Worm (Caenorhabditis elegans): Measurements from ENCODE around the gene D2096.9.
"Not testable (repeated sequence)": the region's sequence is repeated elsewhere in the genome, so short reads cannot be mapped to it uniquely, and the experiment has no call there.

Gene D2096.9

DNA sequence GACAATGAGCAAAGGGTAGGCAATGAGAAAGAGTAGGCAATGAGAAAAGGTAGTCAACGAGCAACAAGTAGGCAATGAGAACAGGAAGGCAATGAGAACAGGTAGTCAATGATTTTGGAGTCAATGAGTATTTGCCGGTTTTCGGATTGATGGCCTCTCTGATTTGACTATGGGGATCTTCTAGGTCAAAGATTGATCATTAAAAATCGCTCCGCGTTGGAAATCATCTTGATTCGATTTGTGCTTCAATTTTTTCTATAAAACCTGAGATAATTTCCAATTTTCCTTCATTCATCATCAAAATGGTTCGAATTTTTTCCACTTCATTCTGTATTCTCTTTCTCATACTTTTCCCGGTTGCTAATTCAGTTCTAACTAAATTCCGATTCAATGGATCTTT is 30.6 kb downstream of the D2096.9 start, which contains the start of gene F17E9.16:
Gene F17E9.16, plus strand, starts transcription at position 301 of the 400 bp plus-strand sequence.
- TF ChIP-seq drap-1 (GFP tag; optimal IDR thresholded peaks at IDR 0.05); nhr-76 (tag; optimal IDR thresholded peaks at IDR 0.05); ceh-83 (GFP tag; optimal IDR thresholded peaks at IDR 0.05): not testable (repeated sequence)

DNA sequence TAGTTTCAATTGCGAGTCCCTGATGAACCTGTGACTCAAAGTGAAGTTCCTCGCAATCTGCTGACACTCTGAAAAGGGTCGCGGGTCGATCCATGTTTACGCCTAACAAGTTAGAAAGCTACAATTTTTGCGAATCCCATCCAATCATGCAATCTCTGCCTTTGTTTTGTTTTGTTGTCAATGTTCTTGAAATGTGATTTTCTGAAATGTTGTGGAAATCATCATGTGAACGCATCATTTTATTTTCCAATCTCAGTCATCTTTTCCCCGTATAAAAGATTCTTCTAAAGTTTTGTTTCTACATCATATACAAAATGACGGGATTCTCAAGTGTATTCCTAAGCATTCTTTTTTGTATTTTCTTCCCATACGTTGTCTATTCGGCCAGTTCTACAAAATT is 34.5 kb downstream of the D2096.9 start, which contains the start of gene F17E9.4:
Gene F17E9.4, plus strand, starts transcription at position 301 of the 400 bp plus-strand sequence.
- TF ChIP-seq flh-1 (GFP tag; optimal IDR thresholded peaks at IDR 0.05), result no peak
- TF ChIP-seq elt-3 (tag; optimal IDR thresholded peaks at IDR 0.05), result no peak
- no peak for TF ChIP-seq pha-4 (tag; optimal IDR thresholded peaks at IDR 0.05)
- TF ChIP-seq ceh-43 (GFP tag; optimal IDR thresholded peaks at IDR 0.05), result no peak
- no peak for TF ChIP-seq nhr-76 (tag; optimal IDR thresholded peaks at IDR 0.05)
- TF ChIP-seq lin-32 (GFP tag; optimal IDR thresholded peaks at IDR 0.05), result no peak
- TF ChIP-seq mls-2 (tag; optimal IDR thresholded peaks at IDR 0.05), result no peak
- TF ChIP-seq nhr-237 (tag; optimal IDR thresholded peaks at IDR 0.05), result no peak

DNA sequence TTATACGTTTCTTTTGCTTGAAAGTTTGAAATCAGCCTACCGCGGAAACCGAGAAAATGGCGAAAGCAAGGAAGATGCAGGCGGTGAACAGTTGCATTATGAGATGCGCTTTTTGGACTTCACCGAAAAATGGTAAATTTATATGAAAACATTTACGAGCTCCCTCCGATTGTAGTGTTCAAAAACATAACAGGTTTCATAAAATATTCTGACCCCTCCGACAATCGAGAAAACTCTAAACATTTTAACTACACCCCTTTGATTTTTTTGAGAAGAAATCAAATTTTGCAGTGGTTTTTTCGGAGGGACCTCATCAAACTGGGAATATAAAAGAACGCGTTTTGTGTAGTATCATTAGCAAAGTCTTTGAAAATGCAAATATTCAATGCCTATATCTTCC is 35.5 kb downstream of the D2096.9 start, which contains the start of the genes F17E9.18 and F17E9.15:
Gene F17E9.18, minus strand, starts transcription at position 101 of the 400 bp plus-strand sequence.
Gene F17E9.15, plus strand, starts transcription at position 368 of the 400 bp plus-strand sequence.
- TF ChIP-seq flh-1 (GFP tag; optimal IDR thresholded peaks at IDR 0.05), result no peak
- TF ChIP-seq nhr-12 (tag; optimal IDR thresholded peaks at IDR 0.05), result no peak
- no peak for TF ChIP-seq sem-2 (GFP tag; optimal IDR thresholded peaks at IDR 0.05)

DNA sequence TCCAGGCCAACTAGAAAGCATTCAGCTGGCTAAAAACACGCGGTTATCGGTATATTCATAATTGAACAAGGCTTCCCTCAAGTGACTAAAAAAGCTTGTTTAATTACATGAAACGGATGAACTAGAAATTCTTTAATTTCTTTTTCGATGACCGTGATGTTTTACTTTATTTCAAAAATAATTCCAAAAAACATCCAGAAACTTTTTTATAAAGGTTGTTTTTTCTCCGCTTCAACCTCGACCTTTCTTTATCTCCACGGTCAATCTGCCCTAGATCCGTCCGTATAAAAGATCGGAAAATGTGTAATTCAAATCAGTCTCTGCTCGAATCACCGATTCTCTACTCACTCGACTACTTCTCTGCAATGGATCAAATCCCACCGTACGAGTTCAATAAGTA is 37.1 kb downstream of the D2096.9 start, which contains the start of gene F17E9.5:
Gene F17E9.5, plus strand, starts transcription at position 301 of the 400 bp plus-strand sequence.
- TF ChIP-seq elt-3 (tag; optimal IDR thresholded peaks at IDR 0.05) (no peak), lin-13 (tag; optimal IDR thresholded peaks at IDR 0.05) (no peak), blmp-1 (tag; optimal IDR thresholded peaks at IDR 0.05) (no peak), M03D4.4 (tag; optimal IDR thresholded peaks at IDR 0.05) (no peak), sem-2 (GFP tag; optimal IDR thresholded peaks at IDR 0.05) (no peak), snpc-4 (tag; optimal IDR thresholded peaks at IDR 0.05) (no peak), flh-1 (GFP tag; optimal IDR thresholded peaks at IDR 0.05) (no peak), sptf-1 (tag; optimal IDR thresholded peaks at IDR 0.05) (no peak), mep-1 (tag; optimal IDR thresholded peaks at IDR 0.05) (no peak)

DNA sequence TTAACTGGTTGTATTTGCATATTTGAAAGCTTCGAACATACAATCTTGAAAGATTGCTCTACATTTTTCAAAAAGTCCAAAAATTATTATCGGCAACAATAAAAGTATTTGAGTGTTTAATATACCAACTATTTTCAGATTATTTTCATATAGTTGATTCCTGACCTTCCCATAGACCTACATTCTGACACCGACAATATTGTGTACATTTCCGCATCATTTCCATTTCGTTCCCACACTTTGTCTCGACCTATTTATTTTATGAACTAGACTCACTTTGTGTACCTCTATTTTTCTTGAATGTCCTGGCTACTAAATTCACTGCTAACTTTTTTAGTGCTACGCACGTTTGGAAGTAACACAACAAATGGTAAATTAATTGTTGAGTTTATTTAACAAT is 40.2 kb downstream of the D2096.9 start, which contains the start of gene lgc-5:
Gene lgc-5, plus strand, starts transcription at position 301 of the 400 bp plus-strand sequence.
- TF ChIP-seq sem-2 (GFP tag; optimal IDR thresholded peaks at IDR 0.05) (no peak), elt-1 (tag; optimal IDR thresholded peaks at IDR 0.05; ENCODE audit: borderline replicate concordance, insufficient read depth) (no peak), snpc-4 (tag; optimal IDR thresholded peaks at IDR 0.05) (no peak), lin-13 (tag; optimal IDR thresholded peaks at IDR 0.05) (no peak), blmp-1 (tag; optimal IDR thresholded peaks at IDR 0.05) (no peak), ceh-43 (GFP tag; optimal IDR thresholded peaks at IDR 0.05) (no peak), M03D4.4 (tag; optimal IDR thresholded peaks at IDR 0.05) (no peak), drap-1 (GFP tag; optimal IDR thresholded peaks at IDR 0.05) (no peak), nhr-237 (tag; optimal IDR thresholded peaks at IDR 0.05) (no peak), ces-1 (GFP tag; optimal IDR thresholded peaks at IDR 0.05) (no peak), sptf-1 (tag; optimal IDR thresholded peaks at IDR 0.05) (no peak), ztf-11 (tag; optimal IDR thresholded peaks at IDR 0.05) (no peak), unc-62 (GFP tag; optimal IDR thresholded peaks at IDR 0.05) (no peak), nhr-2 (tag; optimal IDR thresholded peaks at IDR 0.05) (no peak)

DNA sequence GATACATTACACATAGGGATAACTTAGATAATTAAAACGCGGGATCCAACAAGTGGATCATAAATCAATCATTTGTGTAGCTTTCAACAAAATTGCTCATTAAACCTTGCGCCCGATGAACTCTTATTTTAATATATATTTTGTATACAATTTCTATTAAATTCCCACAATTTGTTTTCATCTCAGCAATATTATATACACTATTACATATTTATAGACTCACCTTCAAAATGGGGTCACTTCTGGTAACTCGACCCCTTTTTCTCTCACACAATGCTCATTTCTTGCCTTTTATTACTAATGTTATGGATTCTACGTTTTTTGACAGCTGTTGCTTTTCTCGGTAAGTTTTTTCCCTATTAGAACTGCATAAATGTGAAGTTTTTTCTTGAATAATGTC is 43.0 kb downstream of the D2096.9 start, which contains the start of gene lgc-6:
Gene lgc-6, plus strand, starts transcription at position 301 of the 400 bp plus-strand sequence.
- TF ChIP-seq tbx-8 (GFP tag; optimal IDR thresholded peaks at IDR 0.05) (no peak), nhr-76 (tag; optimal IDR thresholded peaks at IDR 0.05) (no peak), zip-8 (tag; optimal IDR thresholded peaks at IDR 0.05) (no peak), elt-1 (tag; optimal IDR thresholded peaks at IDR 0.05; ENCODE audit: borderline replicate concordance, insufficient read depth) (no peak), sptf-1 (tag; optimal IDR thresholded peaks at IDR 0.05) (no peak), nhr-28 (tag; optimal IDR thresholded peaks at IDR 0.05) (no peak), bed-3 (GFP tag; optimal IDR thresholded peaks at IDR 0.05) (no peak), drap-1 (GFP tag; optimal IDR thresholded peaks at IDR 0.05) (no peak), unc-62 (GFP tag; optimal IDR thresholded peaks at IDR 0.05) (no peak), nhr-12 (tag; optimal IDR thresholded peaks at IDR 0.05) (no peak), blmp-1 (tag; optimal IDR thresholded peaks at IDR 0.05) (no peak), ceh-43 (GFP tag; optimal IDR thresholded peaks at IDR 0.05) (no peak), hlh-1 (tag; optimal IDR thresholded peaks at IDR 0.05) (no peak), unc-120 (tag; optimal IDR thresholded peaks at IDR 0.05; ENCODE audit: poor library complexity, severe bottlenecking) (no peak), nhr-237 (tag; optimal IDR thresholded peaks at IDR 0.05) (no peak), lsy-2 (tag; optimal IDR thresholded peaks at IDR 0.05) (no peak), ces-1 (GFP tag; optimal IDR thresholded peaks at IDR 0.05) (no peak), unc-39 (tag; optimal IDR thresholded peaks at IDR 0.05) (no peak), mls-2 (tag; optimal IDR thresholded peaks at IDR 0.05) (no peak), snpc-4 (tag; optimal IDR thresholded peaks at IDR 0.05) (no peak)

All from whole organism, mixed stage, embryonic.